Worm (Caenorhabditis elegans): ENCODE results near the gene nhr-261.

Gene nhr-261

DNA sequence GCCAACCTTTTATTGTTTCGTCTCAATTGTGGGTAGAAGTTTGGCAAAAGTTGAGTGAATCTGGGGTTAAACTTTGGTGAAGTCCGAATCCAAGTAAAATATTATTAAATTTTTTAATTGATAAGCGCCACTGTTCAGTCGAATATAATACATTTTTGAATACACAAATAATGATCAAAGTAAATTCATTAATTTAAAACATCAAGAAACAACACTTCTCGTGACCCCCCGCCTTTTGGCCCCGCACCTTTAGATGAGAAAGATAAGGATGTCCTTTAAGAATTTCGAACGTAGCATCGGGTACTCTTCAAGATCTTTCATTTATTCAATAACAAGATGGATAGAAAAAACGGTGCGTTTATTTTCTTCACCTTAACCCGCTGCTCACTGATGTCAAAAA, 11.9 kb downstream of the nhr-261 start, which contains the start of gene nhr-257:
Gene nhr-257, plus strand, starts transcription at position 301 of the 400 bp plus-strand sequence.
- TF ChIP-seq F37D6.2 (tag; optimal IDR thresholded peaks at IDR 0.05) (no peak), Y48G9A.11 (GFP tag; IDR thresholded peaks at IDR 0.05) (no peak)

DNA sequence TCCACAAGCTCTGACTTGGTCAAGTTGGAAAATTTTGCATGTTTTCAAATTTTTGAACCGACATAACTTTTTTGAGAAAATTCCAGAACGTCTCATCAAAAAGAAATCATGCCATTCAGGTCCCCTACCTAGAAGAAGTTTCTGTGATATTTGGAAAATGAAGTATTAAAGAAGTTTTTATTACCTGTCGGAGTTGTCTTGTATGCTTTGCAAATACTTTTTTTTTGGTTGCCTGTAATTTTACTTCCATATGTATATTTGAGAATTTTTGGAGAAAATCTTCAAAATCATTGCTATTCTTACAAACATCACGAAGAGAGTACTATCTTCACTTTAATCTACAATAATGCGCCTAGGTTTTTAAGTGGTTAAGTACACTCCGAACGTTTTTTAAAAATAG, 13.9 kb downstream of the nhr-261 start, which contains the start of gene nhr-72:
Gene nhr-72, minus strand, starts transcription at position 101 of the 400 bp plus-strand sequence.
- TF ChIP-seq mdt-29 (GFP tag; IDR thresholded peaks at IDR 0.05) (no peak), lin-13 (GFP tag; optimal IDR thresholded peaks at IDR 0.05) (no peak), pha-4 (GFP tag; IDR thresholded peaks at IDR 0.05) (no peak), pha-4 (tag; optimal IDR thresholded peaks at IDR 0.05) (no peak), ztf-11 (tag; optimal IDR thresholded peaks at IDR 0.05) (no peak), set-16 (GFP tag; IDR thresholded peaks at IDR 0.05) (no peak), nhr-25 (tag; optimal IDR thresholded peaks at IDR 0.05; ENCODE audit: borderline replicate concordance, insufficient read depth) (no peak), ceh-62 (tag; optimal IDR thresholded peaks at IDR 0.05) (no peak), rbr-2 (tag; optimal IDR thresholded peaks at IDR 0.05) (no peak), madf-5 (GFP tag; IDR thresholded peaks at IDR 0.05) (no peak), hmg-1.1 (GFP tag; IDR thresholded peaks at IDR 0.05) (no peak), spr-1 (tag; optimal IDR thresholded peaks at IDR 0.05) (no peak), lim-7 (GFP tag; IDR thresholded peaks at IDR 0.05) (no peak), nhr-10 (tag; optimal IDR thresholded peaks at IDR 0.05) (no peak), hlh-11 (tag; optimal IDR thresholded peaks at IDR 0.05) (no peak), dmd-8 (GFP tag; IDR thresholded peaks at IDR 0.05) (no peak), gei-8 (GFP tag; optimal IDR thresholded peaks at IDR 0.05) (no peak), ces-1 (GFP tag; optimal IDR thresholded peaks at IDR 0.05) (no peak), Y5F2A.4 (GFP tag; optimal IDR thresholded peaks at IDR 0.05) (no peak), ama-1 (optimal IDR thresholded peaks at IDR 0.05) (no peak)

- TF ChIP-seq unc-62 (GFP tag; optimal IDR thresholded peaks at IDR 0.05 in 1 of 2) (peak in 1 of 2 experiments; percentile 69), unc-62 (tag; optimal IDR thresholded peaks at IDR 0.05) (no peak), daf-12 (tag; optimal IDR thresholded peaks at IDR 0.05) (no peak)
Observed at ce11 chrII:3846028-3846427, 18.5 kb downstream of the nhr-261 start, which contains the start of gene C17A2.2. Gene C17A2.2 (plus strand): TSS chrII:3846328.

DNA sequence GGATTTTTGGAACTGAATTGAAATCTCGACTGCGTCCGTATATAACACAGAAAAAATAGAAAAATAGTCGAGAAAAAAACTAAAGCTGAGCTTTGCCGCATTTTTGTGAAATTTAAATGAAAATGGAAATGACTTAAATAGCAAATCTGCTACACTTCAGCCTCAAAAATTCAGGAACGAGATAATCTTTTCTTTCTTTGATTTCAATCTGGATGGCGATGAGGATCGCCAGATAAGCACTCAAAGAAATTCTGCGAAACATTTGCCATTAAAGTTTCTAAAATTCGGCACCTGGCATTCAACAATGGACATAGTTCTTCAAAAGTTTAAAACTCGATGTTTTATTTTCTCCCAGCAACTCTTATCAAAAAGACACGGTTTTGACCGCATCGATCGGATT, 21.2 kb downstream of the nhr-261 start, which contains the start of the genes C17A2.7 and C17A2.3:
Gene C17A2.7, minus strand, starts transcription at position 101 of the 400 bp plus-strand sequence.
Gene C17A2.3, plus strand, starts transcription at position 305 of the 400 bp plus-strand sequence.
- TF ChIP-seq unc-62 (GFP tag; optimal IDR thresholded peaks at IDR 0.05 in 1 of 2) (no peak), unc-62 (tag; optimal IDR thresholded peaks at IDR 0.05) (no peak), dpl-1 (GFP tag; optimal IDR thresholded peaks at IDR 0.05) (no peak), aha-1 (tag) (peak; percentile 78), ces-1 (GFP tag; optimal IDR thresholded peaks at IDR 0.05) (no peak), pha-4 (GFP tag; IDR thresholded peaks at IDR 0.05) (no peak), pha-4 (tag; optimal IDR thresholded peaks at IDR 0.05) (no peak), ceh-32 (tag; optimal IDR thresholded peaks at IDR 0.05; ENCODE audit: poor library complexity) (no peak)

- peak; percentile 10 for TF ChIP-seq aha-1 (tag)
- no peak for TF ChIP-seq mxl-3 (GFP tag; optimal IDR thresholded peaks at IDR 0.05)
Observed at ce11 chrII:3839562-3839961, 25.0 kb downstream of the nhr-261 start, which contains the start of gene C17A2.4. Gene C17A2.4 (plus strand): TSS chrII:3839862.

- TF ChIP-seq lin-15B (tag; optimal IDR thresholded peaks at IDR 0.05) (no peak), daf-16 (GFP tag; optimal IDR thresholded peaks at IDR 0.05) (no peak), daf-16 (tag; optimal IDR thresholded peaks at IDR 0.05) (no peak), ctbp-1 (GFP tag; IDR thresholded peaks at IDR 0.05) (0 out of 2 replicates have a peak, but pooled peaks have one; percentile 6)
Observed at ce11 chrII:3835915-3836314, 28.6 kb downstream of the nhr-261 start, which contains the start of gene oac-4. Gene oac-4 (minus strand): TSS chrII:3836015.
